Worm (Caenorhabditis elegans) whole organism, L1 larva: ENCODE measurements around the gene srw-7.

Experiments
- blmp-1 ChIP-seq: fragments of 150-350 bp; optimal IDR thresholded peaks from 2 replicates; lab custom pipeline; 2014; ENCODE audit warnings: missing biosample characterization, missing genetic modification characterization
- jun-1 ChIP-seq: fragments of 150-350 bp; optimal IDR thresholded peaks from 2 replicates; lab custom pipeline; 2014; ENCODE audit warnings: missing biosample characterization, missing genetic modification reagents, missing genetic modification characterization
- lin-39 ChIP-seq: fragments of 150-350 bp; optimal IDR thresholded peaks from 2 replicates; lab custom pipeline; 2014; ENCODE audit warnings: missing biosample characterization, missing genetic modification reagents, missing genetic modification characterization
- mdl-1 ChIP-seq, 2 experiments: fragments of 150-350 bp; optimal IDR thresholded peaks; 2 replicates each; lab custom pipeline; 2014 to 2017; ENCODE audit warnings: missing biosample characterization in 2 of 2, missing genetic modification characterization in 2 of 2, inconsistent platforms in 1 of 2
- nhr-237 ChIP-seq: fragments of 150-350 bp; optimal IDR thresholded peaks from 2 replicates; lab custom pipeline; 2014; ENCODE audit warnings: missing biosample characterization, missing genetic modification characterization
- unc-130 ChIP-seq: fragments of 150-350 bp; optimal IDR thresholded peaks from 2 replicates; lab custom pipeline; 2017; ENCODE audit warnings: missing biosample characterization, missing genetic modification characterization, inconsistent platforms
- unc-62 ChIP-seq: fragments of 150-350 bp; optimal IDR thresholded peaks from 2 replicates; lab custom pipeline; 2014; ENCODE audit warnings: missing biosample characterization, missing genetic modification reagents, missing genetic modification characterization

- TF ChIP-seq lin-39 (tag; lab: Kevin White, UChicago) = no peak
- TF ChIP-seq jun-1 (tag; lab: Kevin White, UChicago) = no peak
- no peak for TF ChIP-seq mdl-1 (tag; optimal IDR thresholded peaks at IDR 0.05; lab: Kevin White, UChicago)
- TF ChIP-seq nhr-237 (tag; lab: Kevin White, UChicago) = no peak
- TF ChIP-seq unc-62 (GFP tag; lab: Kevin White, UChicago) = no peak
- TF ChIP-seq unc-130 (tag; lab: Kevin White, UChicago) = no peak
- TF ChIP-seq blmp-1 (tag; lab: Kevin White, UChicago) = no peak
Measured at ce11 chrV:3801787-3802417, 4.2 kb upstream of the srw-7 start.
